ENCODE assay signal across 5 worm cellular contexts in the genomic region with DNA sequence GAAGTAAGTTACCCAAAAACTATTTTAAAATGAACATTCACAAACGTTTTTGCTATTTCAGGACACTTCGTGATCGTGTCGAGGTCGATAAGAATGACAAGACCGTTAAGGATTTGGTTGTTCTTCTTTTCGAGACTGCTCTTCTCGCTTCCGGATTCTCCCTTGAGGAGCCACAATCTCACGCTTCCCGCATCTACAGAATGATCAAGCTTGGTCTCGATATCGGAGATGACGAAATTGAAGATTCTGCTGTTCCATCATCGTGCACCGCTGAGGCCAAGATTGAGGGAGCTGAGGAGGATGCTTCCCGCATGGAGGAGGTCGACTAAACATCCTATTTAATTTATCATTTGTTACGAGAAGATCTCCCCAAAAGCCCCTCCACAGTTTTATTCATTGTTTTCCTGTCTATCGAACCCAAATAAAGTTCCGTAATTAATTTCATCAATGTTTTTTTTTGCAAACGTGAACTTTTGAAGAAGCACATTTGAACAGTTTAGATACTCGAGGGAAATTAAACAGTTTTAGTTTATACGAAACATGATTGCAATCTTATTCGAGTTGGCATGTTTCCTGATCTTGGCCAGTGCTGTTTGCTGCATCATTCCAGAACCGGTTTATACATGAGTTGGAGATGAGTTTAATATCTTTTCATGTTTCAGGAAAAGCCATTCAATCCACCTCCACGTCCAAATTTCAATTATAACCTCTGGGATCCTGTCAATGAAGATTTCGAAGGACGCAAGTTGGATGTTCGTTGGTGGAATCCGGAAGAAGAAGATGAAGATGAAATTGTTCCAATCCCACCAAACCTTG.
A peak's percentile ranks its signal among the peaks of the same experiment; 100 is the strongest.
TF ChIP-seq lines count a peak whose summit lies in the region.

A gene (plus strand): TSS at position 520 of the 816 bp plus-strand sequence.

TF ChIP-seq in whole organism, L1 larva, 84 proteins besides CTCF, POLR2A, EP300 and RAD21 (continued from another document and continues in another):
- TF ChIP-seq F16B12.6 (tag; optimal IDR thresholded peaks at IDR 0.05; lab: Kevin White, UChicago) (no peak), efl-1 (optimal IDR thresholded peaks at IDR 0.05; lab: Kevin White, UChicago) (no peak), efl-1 (GFP tag; optimal IDR thresholded peaks at IDR 0.05 in 1 of 2; lab: Kevin White, UChicago) (peak; percentile 13 to 68), ceh-90 (tag; optimal IDR thresholded peaks at IDR 0.05; lab: Kevin White, UChicago) (no peak), C16A3.4 (tag; optimal IDR thresholded peaks at IDR 0.05; lab: Kevin White, UChicago) (no peak), ceh-63 (GFP tag; optimal IDR thresholded peaks at IDR 0.05; lab: Kevin White, UChicago) (no peak), xbp-1 (tag; optimal IDR thresholded peaks at IDR 0.05; lab: Kevin White, UChicago) (peak; percentile 12), nhr-84 (tag; optimal IDR thresholded peaks at IDR 0.05; lab: Kevin White, UChicago) (no peak), snpc-4 (tag; optimal IDR thresholded peaks at IDR 0.05; lab: Kevin White, UChicago) (peak; percentile 28), alr-1 (tag; optimal IDR thresholded peaks at IDR 0.05; lab: Kevin White, UChicago; ENCODE audit: borderline replicate concordance) (no peak), blmp-1 (tag; optimal IDR thresholded peaks at IDR 0.05; lab: Kevin White, UChicago) (no peak), nhr-19 (GFP tag; conservative IDR thresholded peaks at IDR 0.05; lab: Robert Waterston, UW) (peak; percentile 38; the same call in 1 of the 2 replicates), nhr-85 (tag; lab: Kevin White, UChicago) (no peak), nhr-90 (tag; optimal IDR thresholded peaks at IDR 0.05; lab: Kevin White, UChicago; ENCODE audit: poor library complexity) (peak; percentile 65), zip-4 (GFP tag; optimal IDR thresholded peaks at IDR 0.05; lab: Kevin White, UChicago) (no peak), mef-2 (tag; optimal IDR thresholded peaks at IDR 0.05; lab: Kevin White, UChicago) (no peak), ceh-8 (GFP tag; optimal IDR thresholded peaks at IDR 0.05; lab: Kevin White, UChicago) (peak; percentile 33), Y116A8C.19 (tag; optimal IDR thresholded peaks at IDR 0.05; lab: Kevin White, UChicago; ENCODE audit: borderline replicate concordance) (no peak), fkh-4 (tag; optimal IDR thresholded peaks at IDR 0.05; lab: Kevin White, UChicago; ENCODE audit: borderline replicate concordance) (no peak), egl-13 (tag; optimal IDR thresholded peaks at IDR 0.05; lab: Kevin White, UChicago) (peak; percentile 5), fos-1 (tag; optimal IDR thresholded peaks at IDR 0.05; lab: Kevin White, UChicago) (no peak), elt-2 (tag; optimal IDR thresholded peaks at IDR 0.05; lab: Kevin White, UChicago) (peak; percentile 31), tlp-1 (tag; optimal IDR thresholded peaks at IDR 0.05; lab: Kevin White, UChicago) (no peak), swsn-7 (tag; optimal IDR thresholded peaks at IDR 0.05; lab: Kevin White, UChicago) (peak; percentile 63)

TF ChIP-seq in whole organism, L2 larva, 48 proteins besides CTCF, POLR2A, EP300 and RAD21 (continued from another document and continues in another):
- TF ChIP-seq C34F6.9 (tag; optimal IDR thresholded peaks at IDR 0.05; lab: Kevin White, UChicago) (peak; percentile 61), nhr-12 (tag; optimal IDR thresholded peaks at IDR 0.05; lab: Kevin White, UChicago) (peak; percentile 18), elt-1 (tag; optimal IDR thresholded peaks at IDR 0.05; lab: Kevin White, UChicago) (no peak), sem-4 (tag; optimal IDR thresholded peaks at IDR 0.05; lab: Kevin White, UChicago) (peak; percentile 31), unc-39 (tag; optimal IDR thresholded peaks at IDR 0.05; lab: Kevin White, UChicago) (no peak), ceh-16 (tag; optimal IDR thresholded peaks at IDR 0.05; lab: Kevin White, UChicago) (no peak), blmp-1 (tag; optimal IDR thresholded peaks at IDR 0.05; lab: Kevin White, UChicago; ENCODE audit: insufficient read depth) (no peak), F13H6.1 (tag; optimal IDR thresholded peaks at IDR 0.05; lab: Kevin White, UChicago) (peak; percentile 54), R02D3.7 (tag; optimal IDR thresholded peaks at IDR 0.05; lab: Kevin White, UChicago) (no peak), elt-3 (tag; optimal IDR thresholded peaks at IDR 0.05; lab: Kevin White, UChicago) (no peak), Y55F3AM.14 (GFP tag; optimal IDR thresholded peaks at IDR 0.05; lab: Kevin White, UChicago) (no peak), ztf-4 (tag; optimal IDR thresholded peaks at IDR 0.05; lab: Kevin White, UChicago) (peak; percentile 92), nhr-25 (tag; optimal IDR thresholded peaks at IDR 0.05; lab: Kevin White, UChicago) (peak; percentile 14), lin-39 (tag; optimal IDR thresholded peaks at IDR 0.05; lab: Kevin White, UChicago) (no peak), zag-1 (tag; optimal IDR thresholded peaks at IDR 0.05; lab: Kevin White, UChicago) (no peak), crh-2 (tag; optimal IDR thresholded peaks at IDR 0.05; lab: Kevin White, UChicago) (peak; percentile 76), nhr-23 (tag; optimal IDR thresholded peaks at IDR 0.05; lab: Kevin White, UChicago) (no peak), mab-5 (tag; optimal IDR thresholded peaks at IDR 0.05; lab: Kevin White, UChicago) (no peak), ztf-1 (GFP tag; conservative IDR thresholded peaks at IDR 0.05; lab: Robert Waterston, UW) (no peak), ama-1 (optimal IDR thresholded peaks at IDR 0.05; lab: Kevin White, UChicago) (peak; percentile 98), nhr-129 (tag; optimal IDR thresholded peaks at IDR 0.05; lab: Kevin White, UChicago) (peak; percentile 65), nhr-10 (tag; optimal IDR thresholded peaks at IDR 0.05; lab: Kevin White, UChicago) (no peak), fos-1 (tag; optimal IDR thresholded peaks at IDR 0.05; lab: Kevin White, UChicago) (no peak), ZK546.5 (tag; optimal IDR thresholded peaks at IDR 0.05; lab: Kevin White, UChicago) (no peak), lin-13 (GFP tag; optimal IDR thresholded peaks at IDR 0.05; lab: Kevin White, UChicago) (peak; percentile 63), lin-11 (tag; optimal IDR thresholded peaks at IDR 0.05; lab: Kevin White, UChicago) (no peak)

TF ChIP-seq in whole organism, L3 larva, 47 proteins besides CTCF, POLR2A, EP300 and RAD21 (continued from another document and continues in another):
- TF ChIP-seq ama-1 (optimal IDR thresholded peaks at IDR 0.05; lab: Kevin White, UChicago) (peak; percentile 99), elt-1 (tag; optimal IDR thresholded peaks at IDR 0.05; lab: Kevin White, UChicago) (no peak), ceh-16 (tag; optimal IDR thresholded peaks at IDR 0.05; lab: Kevin White, UChicago) (no peak), nhr-77 (tag; optimal IDR thresholded peaks at IDR 0.05; lab: Kevin White, UChicago) (no peak), nhr-28 (tag; optimal IDR thresholded peaks at IDR 0.05; lab: Kevin White, UChicago) (no peak), nhr-11 (tag; optimal IDR thresholded peaks at IDR 0.05; lab: Kevin White, UChicago) (no peak), ceh-82 (tag; optimal IDR thresholded peaks at IDR 0.05; lab: Kevin White, UChicago) (no peak), nhr-237 (tag; optimal IDR thresholded peaks at IDR 0.05; lab: Kevin White, UChicago) (no peak), nhr-43 (tag; optimal IDR thresholded peaks at IDR 0.05; lab: Kevin White, UChicago; ENCODE audit: poor library complexity, severe bottlenecking) (peak; percentile 59), daf-12 (tag; optimal IDR thresholded peaks at IDR 0.05; lab: Kevin White, UChicago) (no peak), ceh-28 (tag; optimal IDR thresholded peaks at IDR 0.05; lab: Kevin White, UChicago) (no peak), zag-1 (tag; optimal IDR thresholded peaks at IDR 0.05; lab: Kevin White, UChicago) (no peak), pqm-1 (tag; optimal IDR thresholded peaks at IDR 0.05; lab: Kevin White, UChicago) (no peak), ZK546.5 (tag; optimal IDR thresholded peaks at IDR 0.05; lab: Kevin White, UChicago) (no peak), unc-62 (GFP tag; optimal IDR thresholded peaks at IDR 0.05; lab: Kevin White, UChicago) (no peak), skn-1 (tag; optimal IDR thresholded peaks at IDR 0.05; lab: Kevin White, UChicago) (no peak), fos-1 (tag; optimal IDR thresholded peaks at IDR 0.05; lab: Kevin White, UChicago) (peak; percentile 29), nhr-25 (tag; optimal IDR thresholded peaks at IDR 0.05; lab: Kevin White, UChicago) (peak; percentile 89), fkh-10 (GFP tag; optimal IDR thresholded peaks at IDR 0.05; lab: Kevin White, UChicago) (no peak), unc-39 (tag; optimal IDR thresholded peaks at IDR 0.05; lab: Kevin White, UChicago) (no peak), nfya-1 (tag; optimal IDR thresholded peaks at IDR 0.05; lab: Kevin White, UChicago; ENCODE audit: insufficient read depth) (peak; percentile 60), eor-1 (tag; optimal IDR thresholded peaks at IDR 0.05; lab: Kevin White, UChicago) (no peak), mml-1 (tag; optimal IDR thresholded peaks at IDR 0.05; lab: Kevin White, UChicago) (no peak), snpc-4 (tag; optimal IDR thresholded peaks at IDR 0.05; lab: Kevin White, UChicago) (peak; percentile 52), lsy-12 (tag; optimal IDR thresholded peaks at IDR 0.05; lab: Kevin White, UChicago) (peak; percentile 37), nhr-23 (tag; optimal IDR thresholded peaks at IDR 0.05; lab: Kevin White, UChicago) (peak; percentile 64), R02D3.7 (tag; optimal IDR thresholded peaks at IDR 0.05; lab: Kevin White, UChicago) (no peak)

TF ChIP-seq in whole organism, L4 larva, 104 proteins besides CTCF, POLR2A, EP300 and RAD21 (continued from another document and continues in another):
- TF ChIP-seq aly-2 (tag; optimal IDR thresholded peaks at IDR 0.05; lab: Kevin White, UChicago) = peak; percentile 100
- TF ChIP-seq duxl-1 (tag; optimal IDR thresholded peaks at IDR 0.05; lab: Kevin White, UChicago; ENCODE audit: poor library complexity) = no peak
- TF ChIP-seq daf-19 (GFP tag; conservative IDR thresholded peaks at IDR 0.05; lab: Robert Waterston, UW) = no peak
- TF ChIP-seq dmd-6 (GFP tag; IDR thresholded peaks at IDR 0.05; lab: Robert Waterston, UW) = no peak; the same call in 1 of the 2 replicates
- TF ChIP-seq ceh-28 (tag; optimal IDR thresholded peaks at IDR 0.05; lab: Kevin White, UChicago) = no peak
- no peak for TF ChIP-seq egl-43 (GFP tag; IDR thresholded peaks at IDR 0.05; lab: Robert Waterston, UW)
- peak; percentile 50 for TF ChIP-seq snpc-1.2 (GFP tag; IDR thresholded peaks at IDR 0.05; lab: Robert Waterston, UW)
- peak; percentile 13 for TF ChIP-seq nhr-48 (tag; optimal IDR thresholded peaks at IDR 0.05; lab: Kevin White, UChicago)
- peak; percentile 58 for TF ChIP-seq hlh-11 (tag; optimal IDR thresholded peaks at IDR 0.05; lab: Kevin White, UChicago)
- TF ChIP-seq unc-39 (tag; optimal IDR thresholded peaks at IDR 0.05; lab: Kevin White, UChicago) = no peak
- no peak for TF ChIP-seq zag-1 (tag; optimal IDR thresholded peaks at IDR 0.05; lab: Kevin White, UChicago)
- no peak for TF ChIP-seq mxl-3 (GFP tag; optimal IDR thresholded peaks at IDR 0.05; lab: Kevin White, UChicago)
- no peak for TF ChIP-seq cey-2 (tag; optimal IDR thresholded peaks at IDR 0.05; lab: Kevin White, UChicago; ENCODE audit: borderline replicate concordance, insufficient read depth)
- peak; percentile 10 for TF ChIP-seq spr-1 (tag; optimal IDR thresholded peaks at IDR 0.05; lab: Kevin White, UChicago)
- peak; percentile 31; the same call in 1 of the 2 replicates for TF ChIP-seq lin-29 (GFP tag; IDR thresholded peaks at IDR 0.05; lab: Robert Waterston, UW)
- no peak for TF ChIP-seq lin-39 (tag; optimal IDR thresholded peaks at IDR 0.05; lab: Kevin White, UChicago)
- no peak for TF ChIP-seq tra-1 (GFP tag; IDR thresholded peaks at IDR 0.05; lab: Robert Waterston, UW)
- TF ChIP-seq Y105C5A.15 (GFP tag; IDR thresholded peaks at IDR 0.05; lab: Robert Waterston, UW) = no peak; the same call in 1 of the 2 replicates
- peak; percentile 59 for TF ChIP-seq Y75B8A.6 (GFP tag; IDR thresholded peaks at IDR 0.05; lab: Robert Waterston, UW)
- TF ChIP-seq daf-8 (GFP tag; IDR thresholded peaks at IDR 0.05; lab: Robert Waterston, UW) = no peak
- no peak for TF ChIP-seq lir-3 (tag; optimal IDR thresholded peaks at IDR 0.05; lab: Kevin White, UChicago)
- TF ChIP-seq nhr-102 (tag; optimal IDR thresholded peaks at IDR 0.05; lab: Kevin White, UChicago) = peak; percentile 45
- no peak for TF ChIP-seq tag-97 (GFP tag; IDR thresholded peaks at IDR 0.05; lab: Robert Waterston, UW)
- TF ChIP-seq attf-4 (tag; optimal IDR thresholded peaks at IDR 0.05; lab: Kevin White, UChicago) = no peak
- peak in 1 of 2 experiments; percentile 87 for TF ChIP-seq lsy-2 (tag; optimal IDR thresholded peaks at IDR 0.05; lab: Kevin White, UChicago)
- no peak for TF ChIP-seq lin-1 (GFP tag; IDR thresholded peaks at IDR 0.05; lab: Robert Waterston, UW)
- peak; percentile 71 for TF ChIP-seq ama-1 (optimal IDR thresholded peaks at IDR 0.05; lab: Kevin White, UChicago)

TF ChIP-seq in whole organism, young adult, 124 proteins besides CTCF, POLR2A, EP300 and RAD21 (continued from another document and continues in another):
- peak; percentile 3 for TF ChIP-seq snpc-4 (GFP tag; optimal IDR thresholded peaks at IDR 0.05; lab: Kevin White, UChicago)
- peak in 2 of 4 experiments; percentile 39 to 74 for TF ChIP-seq snpc-4 (tag; optimal IDR thresholded peaks at IDR 0.05; lab: Kevin White, UChicago)
- TF ChIP-seq madf-3 (GFP tag; IDR thresholded peaks at IDR 0.05; lab: Robert Waterston, UW) = peak; percentile 72; the same call in 1 of the 2 replicates
- no peak for TF ChIP-seq F22D6.2 (tag; optimal IDR thresholded peaks at IDR 0.05; lab: Kevin White, UChicago)
- TF ChIP-seq nfya-1 (tag; optimal IDR thresholded peaks at IDR 0.05; lab: Kevin White, UChicago; ENCODE audit: borderline replicate concordance, insufficient read depth) = no peak
- TF ChIP-seq repo-1 (tag; optimal IDR thresholded peaks at IDR 0.05; lab: Kevin White, UChicago) = peak; percentile 80
- no peak; the same call in 1 of the 2 replicates for TF ChIP-seq lin-26 (GFP tag; IDR thresholded peaks at IDR 0.05; lab: Robert Waterston, UW)
- TF ChIP-seq mes-4 (tag; optimal IDR thresholded peaks at IDR 0.05; lab: Kevin White, UChicago) = no peak
- peak; percentile 80 for TF ChIP-seq ceh-79 (tag; optimal IDR thresholded peaks at IDR 0.05; lab: Kevin White, UChicago)
- peak; percentile 92 for TF ChIP-seq ama-1 (optimal IDR thresholded peaks at IDR 0.05; lab: Kevin White, UChicago)
- peak; percentile 57 to 77 for TF ChIP-seq ama-1 (GFP tag; optimal IDR thresholded peaks at IDR 0.05; lab: Kevin White, UChicago)
- TF ChIP-seq snpc-1.1 (tag; optimal IDR thresholded peaks at IDR 0.05; lab: Kevin White, UChicago; ENCODE audit: insufficient read depth) = no peak
- peak; percentile 30 for TF ChIP-seq rcor-1 (GFP tag; IDR thresholded peaks at IDR 0.05; lab: Robert Waterston, UW)
- no peak for TF ChIP-seq ceh-91 (GFP tag; IDR thresholded peaks at IDR 0.05; lab: Robert Waterston, UW)
- TF ChIP-seq die-1 (tag; optimal IDR thresholded peaks at IDR 0.05; lab: Kevin White, UChicago) = peak; percentile 40
- TF ChIP-seq hlh-26 (GFP tag; conservative IDR thresholded peaks at IDR 0.05; lab: Robert Waterston, UW) = no peak
- no peak for TF ChIP-seq Y79H2A.3 (GFP tag; conservative IDR thresholded peaks at IDR 0.05; lab: Robert Waterston, UW)
- TF ChIP-seq lin-35 (GFP tag; optimal IDR thresholded peaks at IDR 0.05; lab: Kevin White, UChicago) = peak in 1 of 3 experiments; percentile 62
- no peak for TF ChIP-seq F57C9.4 (tag; optimal IDR thresholded peaks at IDR 0.05; lab: Kevin White, UChicago)
- peak; percentile 92 for TF ChIP-seq Y56A3A.18 (GFP tag; IDR thresholded peaks at IDR 0.05; lab: Robert Waterston, UW)
- TF ChIP-seq akir-1 (GFP tag; optimal IDR thresholded peaks at IDR 0.05; lab: Kevin White, UChicago) = no peak
- TF ChIP-seq lag-1 (GFP tag; IDR thresholded peaks at IDR 0.05; lab: Robert Waterston, UW) = peak; percentile 6; the same call in 1 of the 2 replicates
- TF ChIP-seq sea-2 (GFP tag; IDR thresholded peaks at IDR 0.05; lab: Robert Waterston, UW) = no peak
- TF ChIP-seq zim-3 (tag; optimal IDR thresholded peaks at IDR 0.05; lab: Kevin White, UChicago) = peak; percentile 50
- TF ChIP-seq ztf-3 (GFP tag; optimal IDR thresholded peaks at IDR 0.05; lab: Kevin White, UChicago) = no peak
- peak; percentile 52 for TF ChIP-seq lin-40 (tag; optimal IDR thresholded peaks at IDR 0.05; lab: Kevin White, UChicago)
- TF ChIP-seq K11D2.4 (GFP tag; IDR thresholded peaks at IDR 0.05; lab: Robert Waterston, UW) = no peak
- TF ChIP-seq C17E4.6 (GFP tag; IDR thresholded peaks at IDR 0.05; lab: Robert Waterston, UW) = no peak
- TF ChIP-seq Y95B8A.8 (GFP tag; IDR thresholded peaks at IDR 0.05; lab: Robert Waterston, UW) = no peak; the same call in 1 of the 2 replicates
- peak; percentile 44 for TF ChIP-seq F23B12.7 (tag; optimal IDR thresholded peaks at IDR 0.05; lab: Kevin White, UChicago; ENCODE audit: insufficient read depth)
- TF ChIP-seq lsl-1 (GFP tag; optimal IDR thresholded peaks at IDR 0.05; lab: Kevin White, UChicago) = peak; percentile 52
